Worm (Caenorhabditis elegans): ENCODE data around the gene osm-12.

Gene osm-12

DNA sequence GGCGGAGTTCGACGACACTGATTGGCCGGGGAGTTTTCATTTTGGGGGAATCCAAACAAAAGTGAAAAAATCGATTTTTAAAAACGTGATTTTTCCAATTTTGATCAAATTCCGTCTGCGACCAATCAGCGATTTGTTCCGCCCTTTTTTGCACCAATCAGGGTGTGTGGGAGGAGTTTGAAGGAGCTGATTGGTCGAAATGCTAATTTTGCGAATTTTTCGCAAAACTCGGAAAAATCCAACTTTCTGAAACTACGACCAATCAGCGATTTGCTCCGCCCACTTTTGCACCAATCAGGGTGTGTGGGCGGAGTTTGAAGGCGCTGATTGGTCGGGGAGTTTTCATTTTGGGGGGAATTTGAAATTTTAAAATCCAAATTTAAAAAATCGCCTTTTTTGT is 45.8 kb downstream of the osm-12 start:
- TF ChIP-seq snpc-4 (tag; optimal IDR thresholded peaks at IDR 0.05) (no peak), lin-39 (tag; optimal IDR thresholded peaks at IDR 0.05) (no peak), nhr-19 (GFP tag; conservative IDR thresholded peaks at IDR 0.05) (no peak), ceh-82 (tag; optimal IDR thresholded peaks at IDR 0.05) (no peak), Y116A8C.19 (tag; optimal IDR thresholded peaks at IDR 0.05; ENCODE audit: borderline replicate concordance) (no peak), efl-1 (optimal IDR thresholded peaks at IDR 0.05) (no peak), efl-1 (GFP tag; optimal IDR thresholded peaks at IDR 0.05 in 1 of 2) (peak in 1 of 2 experiments; percentile 6)

DNA sequence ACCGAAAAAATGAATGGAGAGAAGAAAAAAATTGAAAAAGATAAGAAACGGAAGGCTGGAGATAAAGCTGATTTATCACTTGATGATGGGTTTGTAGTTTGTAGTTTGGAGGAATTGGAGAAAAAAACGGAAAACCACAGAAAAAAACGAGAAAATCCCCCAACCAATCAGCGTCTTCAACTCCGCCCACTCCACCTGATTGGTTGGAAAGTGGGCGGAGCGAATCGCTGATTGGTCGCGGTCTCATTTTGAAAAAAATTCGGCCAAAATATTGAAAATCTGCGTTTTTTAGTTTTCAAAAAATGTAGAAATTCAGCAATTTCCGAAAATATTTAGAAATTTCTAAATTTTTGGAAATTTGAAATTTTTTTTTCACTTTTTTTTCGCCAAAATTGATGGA is 46.6 kb downstream of the osm-12 start:
- TF ChIP-seq hlh-4 (tag; optimal IDR thresholded peaks at IDR 0.05) (no peak), skn-1 (tag; optimal IDR thresholded peaks at IDR 0.05) (no peak), nhr-19 (GFP tag; conservative IDR thresholded peaks at IDR 0.05) (no peak)

DNA sequence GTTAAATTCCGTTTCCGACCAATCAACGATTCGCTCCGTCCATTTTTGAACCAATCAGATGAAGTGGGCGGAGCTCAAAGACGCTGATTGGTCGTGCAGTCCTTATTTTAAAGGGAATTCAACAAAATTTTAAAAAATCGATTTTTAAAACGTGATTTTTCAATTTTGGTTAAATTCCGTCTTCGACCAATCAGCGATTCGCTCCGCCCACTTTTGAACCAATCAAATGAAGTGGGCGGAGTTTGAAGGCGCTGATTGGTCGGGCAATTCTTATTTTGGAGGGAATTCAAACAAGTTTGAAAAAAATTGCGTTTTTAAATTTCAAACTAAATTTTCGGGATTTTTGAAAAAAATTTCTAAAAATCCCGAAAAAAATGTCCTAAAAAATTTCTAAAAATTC is 48.8 kb downstream of the osm-12 start:
- no peak for TF ChIP-seq sup-37 (GFP tag; optimal IDR thresholded peaks at IDR 0.05)
- TF ChIP-seq sptf-1 (tag; optimal IDR thresholded peaks at IDR 0.05) = no peak
- TF ChIP-seq sox-4 (tag; optimal IDR thresholded peaks at IDR 0.05) = no peak
- TF ChIP-seq ama-1 (optimal IDR thresholded peaks at IDR 0.05) = no peak
- TF ChIP-seq ces-1 (GFP tag; optimal IDR thresholded peaks at IDR 0.05) = no peak
- TF ChIP-seq ceh-63 (GFP tag; optimal IDR thresholded peaks at IDR 0.05) = no peak
- no peak for TF ChIP-seq aha-1 (tag; optimal IDR thresholded peaks at IDR 0.05)
- no peak for TF ChIP-seq F16B12.6 (tag; optimal IDR thresholded peaks at IDR 0.05)
- no peak for TF ChIP-seq pqm-1 (tag; optimal IDR thresholded peaks at IDR 0.05)
- TF ChIP-seq skn-1 (tag; optimal IDR thresholded peaks at IDR 0.05) = no peak

DNA sequence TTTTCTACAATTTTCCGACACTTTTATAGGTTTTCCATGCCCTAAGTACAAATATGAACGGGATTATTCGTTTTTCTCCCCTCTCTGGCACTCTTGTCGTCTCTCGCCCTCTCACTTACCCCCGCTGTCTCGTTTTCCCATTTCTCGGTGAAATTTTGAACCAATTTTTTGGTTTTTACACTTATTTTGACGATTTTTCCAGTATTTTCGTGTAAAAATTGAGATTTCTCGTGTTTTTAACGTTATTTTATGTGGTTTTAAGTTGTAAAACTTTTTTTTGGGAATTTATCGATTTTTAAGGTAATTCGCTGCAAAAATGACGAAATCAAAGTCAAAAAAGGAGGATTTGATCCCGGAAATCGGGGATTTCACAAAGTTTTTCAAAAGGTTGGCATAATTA is 49.7 kb downstream of the osm-12 start, which contains the start of gene Y75B8A.7:
Y75B8A.7 (plus strand) TSS at position 301 of the 400 bp plus-strand sequence.
- TF ChIP-seq nhr-77 (tag; optimal IDR thresholded peaks at IDR 0.05) (no peak), nhr-85 (tag) (peak; percentile 25)

DNA sequence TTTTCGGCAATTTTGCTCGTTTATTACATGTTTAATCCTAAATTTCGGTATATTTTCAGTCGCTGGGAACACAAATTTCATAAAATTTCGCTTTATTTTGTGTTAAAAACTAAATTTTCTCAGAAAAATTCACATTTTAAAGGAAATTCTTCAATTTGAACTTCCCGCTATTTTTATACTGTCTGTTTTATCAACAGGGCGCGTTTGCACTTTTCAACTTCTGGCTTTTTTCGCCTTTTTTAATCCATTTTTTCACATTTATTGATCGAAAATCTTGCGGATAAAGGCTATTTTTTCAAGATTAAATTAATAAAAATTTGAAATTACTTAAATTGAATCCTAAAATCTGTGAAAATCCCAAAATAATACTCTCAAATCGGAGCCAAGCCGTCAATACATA is 50.2 kb downstream of the osm-12 start:
- no peak for TF ChIP-seq ceh-8 (GFP tag; optimal IDR thresholded peaks at IDR 0.05)
- TF ChIP-seq sptf-1 (tag; optimal IDR thresholded peaks at IDR 0.05) = no peak
- no peak for TF ChIP-seq C34B4.2 (tag; optimal IDR thresholded peaks at IDR 0.05)
- no peak for TF ChIP-seq zip-4 (GFP tag; optimal IDR thresholded peaks at IDR 0.05)
- TF ChIP-seq unc-62 (GFP tag; optimal IDR thresholded peaks at IDR 0.05) = no peak
- no peak for TF ChIP-seq ets-5 (GFP tag; IDR thresholded peaks at IDR 0.05)
- no peak for TF ChIP-seq pag-3 (tag; optimal IDR thresholded peaks at IDR 0.05; ENCODE audit: borderline replicate concordance, insufficient read depth)
- no peak for TF ChIP-seq mab-9 (GFP tag; IDR thresholded peaks at IDR 0.05)
- TF ChIP-seq mep-1 (tag; optimal IDR thresholded peaks at IDR 0.05) = peak; percentile 41
- TF ChIP-seq snpc-4 (tag; optimal IDR thresholded peaks at IDR 0.05) = peak; percentile 25
- TF ChIP-seq lin-35 (GFP tag; optimal IDR thresholded peaks at IDR 0.05) = peak; percentile 96 to 97
- TF ChIP-seq unc-86 (tag; optimal IDR thresholded peaks at IDR 0.05) = peak; percentile 27
- no peak for TF ChIP-seq pqm-1 (tag; optimal IDR thresholded peaks at IDR 0.05)
- TF ChIP-seq zag-1 (tag; optimal IDR thresholded peaks at IDR 0.05) = no peak
- no peak for TF ChIP-seq ceh-63 (GFP tag; optimal IDR thresholded peaks at IDR 0.05)
- no peak for TF ChIP-seq jun-1 (tag; optimal IDR thresholded peaks at IDR 0.05)
- TF ChIP-seq unc-30 (tag; optimal IDR thresholded peaks at IDR 0.05) = no peak
- TF ChIP-seq irx-1 (tag; optimal IDR thresholded peaks at IDR 0.05) = peak; percentile 10
- TF ChIP-seq ceh-82 (tag; optimal IDR thresholded peaks at IDR 0.05) = peak; percentile 0 to 63 (median 22)
- no peak for TF ChIP-seq ztf-4 (tag; optimal IDR thresholded peaks at IDR 0.05)
- TF ChIP-seq snu-23 (GFP tag; optimal IDR thresholded peaks at IDR 0.05) = peak; percentile 48
- peak; percentile 80 for TF ChIP-seq skn-1 (tag; optimal IDR thresholded peaks at IDR 0.05)
- TF ChIP-seq lin-39 (tag; optimal IDR thresholded peaks at IDR 0.05) = peak; percentile 65
- TF ChIP-seq grh-1 (GFP tag; IDR thresholded peaks at IDR 0.05) = no peak
- TF ChIP-seq lin-14 (GFP tag; optimal IDR thresholded peaks at IDR 0.05) = peak; percentile 45
- no peak for TF ChIP-seq mdl-1 (tag; optimal IDR thresholded peaks at IDR 0.05)
- TF ChIP-seq ztf-11 (tag; optimal IDR thresholded peaks at IDR 0.05) = no peak
- no peak for TF ChIP-seq nhr-90 (tag; optimal IDR thresholded peaks at IDR 0.05; ENCODE audit: poor library complexity)
- peak; percentile 51 for TF ChIP-seq tbx-2 (tag; optimal IDR thresholded peaks at IDR 0.05)
- TF ChIP-seq nhr-71 (tag; optimal IDR thresholded peaks at IDR 0.05) = peak; percentile 62
- TF ChIP-seq sup-37 (GFP tag; optimal IDR thresholded peaks at IDR 0.05) = no peak
- no peak for TF ChIP-seq fkh-4 (tag; optimal IDR thresholded peaks at IDR 0.05; ENCODE audit: borderline replicate concordance)
- no peak for TF ChIP-seq nhr-84 (tag; optimal IDR thresholded peaks at IDR 0.05)
- no peak for TF ChIP-seq hpl-2 (GFP tag; optimal IDR thresholded peaks at IDR 0.05)
